Fruit fly (Drosophila melanogaster) whole organism, pupa: ENCODE measurements around the gene CG4238.

Experiments used
- CG10348 ChIP-seq: fragments of 200-800 bp; sonication (Bioruptor generic); IDR thresholded peaks from 2 replicates; pipeline ENCODE4 v1.3.6; 2022; ENCODE audit warnings: missing biosample characterization, missing genetic modification characterization
- CG12605 ChIP-seq: fragments of 200-800 bp; sonication (Bioruptor generic); IDR thresholded peaks from 2 replicates; pipeline ENCODE4 v1.3.6; 2022; ENCODE audit warnings: missing biosample characterization, missing genetic modification characterization
- CG13204 ChIP-seq: fragments of 200-800 bp; sonication (Bioruptor generic); optimal IDR thresholded peaks from 2 replicates; lab custom pipeline; 2018; ENCODE audit warnings: missing biosample characterization, mild to moderate bottlenecking, missing genetic modification characterization, moderate library complexity
- CG14655 ChIP-seq: fragments of 200-800 bp; sonication (Bioruptor generic); optimal IDR thresholded peaks from 3 replicates; lab custom pipeline; 2017; ENCODE audit warnings: mild to moderate bottlenecking, missing biosample characterization, missing genetic modification reagents, missing genetic modification characterization
- CG15710 ChIP-seq: fragments of 200-800 bp; sonication (Bioruptor generic); optimal IDR thresholded peaks from 2 replicates; lab custom pipeline; 2018; ENCODE audit warnings: missing biosample characterization, mild to moderate bottlenecking, missing genetic modification characterization, moderate library complexity
- CG17806 ChIP-seq: fragments of 200-800 bp; sonication (Bioruptor generic); optimal IDR thresholded peaks from 2 replicates; lab custom pipeline; 2018; ENCODE audit warnings: missing biosample characterization, mild to moderate bottlenecking, missing genetic modification characterization, moderate library complexity
- CG32121 ChIP-seq: fragments of 200-800 bp; sonication (Bioruptor generic); IDR thresholded peaks from 2 replicates; pipeline ENCODE4 v1.3.6; 2022; ENCODE audit warnings: missing biosample characterization, missing genetic modification characterization
- CG34367 ChIP-seq: fragments of 200-800 bp; sonication (Bioruptor generic); optimal IDR thresholded peaks from 2 replicates; lab custom pipeline; 2018; ENCODE audit warnings: missing biosample characterization, mild to moderate bottlenecking, missing genetic modification characterization
- CG4496 ChIP-seq: fragments of 200-800 bp; sonication (Bioruptor generic); IDR thresholded peaks from 3 replicates; pipeline ENCODE4 v1.3.6; 2022; ENCODE audit warnings: missing biosample characterization, missing genetic modification characterization
- CG8159 ChIP-seq: fragments of 200-800 bp; sonication (Bioruptor generic); optimal IDR thresholded peaks from 3 replicates; lab custom pipeline; 2018; ENCODE audit warnings: missing biosample characterization, mild to moderate bottlenecking, missing genetic modification characterization, moderate library complexity
- CG8301 ChIP-seq: fragments of 200-800 bp; sonication (Bioruptor generic); optimal IDR thresholded peaks from 2 replicates; lab custom pipeline; 2018; ENCODE audit warnings: missing biosample characterization, mild to moderate bottlenecking, missing genetic modification characterization
- CG9948 ChIP-seq: fragments of 200-800 bp; sonication (Bioruptor generic); optimal IDR thresholded peaks from 2 replicates; lab custom pipeline; 2018; ENCODE audit warnings: missing biosample characterization, mild to moderate bottlenecking, missing genetic modification characterization, moderate library complexity
- D1 ChIP-seq: fragments of 200-800 bp; sonication (Bioruptor generic); optimal IDR thresholded peaks from 2 replicates; lab custom pipeline; 2018; ENCODE audit warnings: missing biosample characterization, mild to moderate bottlenecking, missing genetic modification characterization, moderate library complexity
- EcR ChIP-seq: fragments of 200-800 bp; sonication (Bioruptor generic); optimal IDR thresholded peaks from 3 replicates; lab custom pipeline; 2019; ENCODE audit warnings: missing biosample characterization, missing genetic modification characterization, mild to moderate bottlenecking, moderate library complexity, missing genetic modification reagents
- Ets98B ChIP-seq: fragments of 200-800 bp; sonication (Bioruptor generic); IDR thresholded peaks from 2 replicates; pipeline ENCODE4 v1.3.6; 2022; ENCODE audit warnings: missing biosample characterization, missing genetic modification characterization
- Pif1A ChIP-seq: fragments of 200-800 bp; sonication (Bioruptor generic); optimal IDR thresholded peaks from 3 replicates; lab custom pipeline; 2016; ENCODE audit warnings: missing biosample characterization, missing genetic modification characterization
- Pif1B ChIP-seq: fragments of 200-800 bp; sonication (Bioruptor generic); optimal IDR thresholded peaks from 3 replicates; lab custom pipeline; 2016; ENCODE audit warnings: missing biosample characterization, missing genetic modification characterization
- Snoo ChIP-seq: fragments of 200-800 bp; sonication (Bioruptor generic); optimal IDR thresholded peaks from 3 replicates; lab custom pipeline; 2017; ENCODE audit warnings: missing biosample characterization, mild to moderate bottlenecking, missing genetic modification characterization, inconsistent platforms
- fd96Ca ChIP-seq: fragments of 200-800 bp; sonication (Bioruptor generic); IDR thresholded peaks from 3 replicates; pipeline ENCODE4 v1.3.6; 2022; ENCODE audit warnings: missing biosample characterization, missing genetic modification characterization
- gl ChIP-seq: fragments of 200-800 bp; sonication (Bioruptor generic); optimal IDR thresholded peaks from 2 replicates; lab custom pipeline; 2018; ENCODE audit warnings: missing biosample characterization, mild to moderate bottlenecking, missing genetic modification characterization
- rn ChIP-seq: fragments of 200-800 bp; sonication (Bioruptor generic); IDR thresholded peaks from 2 replicates; pipeline ENCODE4 v1.3.6; 2022; ENCODE audit warnings: missing biosample characterization, missing genetic modification characterization

Gene CG4238

dm6 chr2L:2037551-2038252 lies 28.0 kb downstream of the CG4238 start:
- TF ChIP-seq CG8301 (no peak), CG13204 (GFP tag; lab: Kevin White, UChicago) (peak; percentile 63), CG17806 (tag; lab: Kevin White, UChicago) (no peak)

dm6 chr2L:2038253-2038955 lies 28.7 kb downstream of the CG4238 start:
- no peak for TF ChIP-seq CG17806 (tag; lab: Kevin White, UChicago)
- TF ChIP-seq CG13204 (GFP tag; lab: Kevin White, UChicago), result peak; percentile 42
- no peak for TF ChIP-seq rn
- no peak for TF ChIP-seq CG12605 (GFP tag; lab: Robert Waterston, UW)
- TF ChIP-seq EcR (GFP tag; lab: Kevin White, UChicago), result peak; percentile 92
- no peak for TF ChIP-seq CG9948 (tag; lab: Kevin White, UChicago)
- no peak for TF ChIP-seq CG14655 (GFP tag; lab: Kevin White, UChicago)
- no peak for TF ChIP-seq CG4496 (GFP tag; lab: Robert Waterston, UW)
- no peak for TF ChIP-seq CG8159 (tag; lab: Kevin White, UChicago)
- TF ChIP-seq CG34367, result no peak
- no peak for TF ChIP-seq Snoo (tag; lab: Kevin White, UChicago)

dm6 chr2L:2038956-2039263 lies 29.3 kb downstream of the CG4238 start:
- TF ChIP-seq CG32121 (GFP tag; lab: Robert Waterston, UW) (no peak), CG10348 (GFP tag; lab: Robert Waterston, UW) (no peak), CG9948 (tag; lab: Kevin White, UChicago) (no peak), CG17806 (tag; lab: Kevin White, UChicago) (no peak), rn (no peak), Pif1A (GFP tag; lab: Kevin White, UChicago) (no peak), CG4496 (GFP tag; lab: Robert Waterston, UW) (no peak), CG15710 (tag; lab: Kevin White, UChicago) (no peak), gl (tag; lab: Kevin White, UChicago) (no peak), CG13204 (GFP tag; lab: Kevin White, UChicago) (no peak), CG8301 (no peak), Ets98B (GFP tag; lab: Robert Waterston, UW) (no peak)

- TF ChIP-seq Pif1B (GFP tag; lab: Kevin White, UChicago) (no peak), fd96Ca (GFP tag; lab: Robert Waterston, UW) (no peak), CG4496 (GFP tag; lab: Robert Waterston, UW) (no peak), EcR (GFP tag; lab: Kevin White, UChicago) (no peak), CG13204 (GFP tag; lab: Kevin White, UChicago) (no peak), CG14655 (GFP tag; lab: Kevin White, UChicago) (no peak), D1 (tag; lab: Kevin White, UChicago) (no peak), CG8301 (no peak), CG17806 (tag; lab: Kevin White, UChicago) (no peak), Ets98B (GFP tag; lab: Robert Waterston, UW) (no peak), CG12605 (GFP tag; lab: Robert Waterston, UW) (no peak), Pif1A (GFP tag; lab: Kevin White, UChicago) (no peak), Snoo (tag; lab: Kevin White, UChicago) (no peak), CG32121 (GFP tag; lab: Robert Waterston, UW) (no peak)
Measured at dm6 chr2L:2039458-2039857, 29.8 kb downstream of the CG4238 start.

- peak; percentile 66 for TF ChIP-seq EcR (GFP tag; lab: Kevin White, UChicago)
- TF ChIP-seq Ets98B (GFP tag; lab: Robert Waterston, UW), result no peak
- TF ChIP-seq CG14655 (GFP tag; lab: Kevin White, UChicago), result no peak
- no peak for TF ChIP-seq CG8159 (tag; lab: Kevin White, UChicago)
Measured at dm6 chr2L:2042072-2042471, 32.4 kb downstream of the CG4238 start.

dm6 chr2L:2044826-2045225 lies 35.2 kb downstream of the CG4238 start:
- TF ChIP-seq D1 (tag; lab: Kevin White, UChicago), result no peak
- no peak for TF ChIP-seq CG14655 (GFP tag; lab: Kevin White, UChicago)
- TF ChIP-seq CG8301, result no peak
- TF ChIP-seq CG10348 (GFP tag; lab: Robert Waterston, UW), result no peak
- TF ChIP-seq Pif1A (GFP tag; lab: Kevin White, UChicago), result no peak
- no peak for TF ChIP-seq Pif1B (GFP tag; lab: Kevin White, UChicago)
- TF ChIP-seq CG8159 (tag; lab: Kevin White, UChicago), result no peak
- no peak for TF ChIP-seq CG13204 (GFP tag; lab: Kevin White, UChicago)
- TF ChIP-seq Snoo (tag; lab: Kevin White, UChicago), result no peak
- TF ChIP-seq CG17806 (tag; lab: Kevin White, UChicago), result no peak
- no peak for TF ChIP-seq rn
- no peak for TF ChIP-seq CG15710 (tag; lab: Kevin White, UChicago)
- no peak for TF ChIP-seq CG12605 (GFP tag; lab: Robert Waterston, UW)
- TF ChIP-seq EcR (GFP tag; lab: Kevin White, UChicago), result no peak
- TF ChIP-seq CG32121 (GFP tag; lab: Robert Waterston, UW), result no peak
- no peak for TF ChIP-seq CG9948 (tag; lab: Kevin White, UChicago)
- TF ChIP-seq fd96Ca (GFP tag; lab: Robert Waterston, UW), result no peak
- TF ChIP-seq CG4496 (GFP tag; lab: Robert Waterston, UW), result no peak
- no peak for TF ChIP-seq Ets98B (GFP tag; lab: Robert Waterston, UW)
- no peak for TF ChIP-seq gl (tag; lab: Kevin White, UChicago)
